Fruit fly (Drosophila melanogaster): Measurements from ENCODE around the gene Spn.

Spn gene

dm6 chr3L:2475564-2476260, 78.4 kb downstream of the Spn start, which contains the start of gene CG16762 (continued):
- TF ChIP-seq CG34224 (GFP tag; IDR thresholded peaks at IDR 0.05; ENCODE audit: partially characterized antibody) (no peak), sob (GFP tag; IDR thresholded peaks at IDR 0.05) (peak; percentile 27; the same call in 1 of the 2 replicates), salm (tag; optimal IDR thresholded peaks at IDR 0.05) (peak; percentile 53), CG8924 (tag; optimal IDR thresholded peaks at IDR 0.05) (peak; percentile 36), CG34376 (GFP tag; optimal IDR thresholded peaks at IDR 0.05) (no peak), jumu (GFP tag; optimal IDR thresholded peaks at IDR 0.05) (no peak), CG1529 (GFP tag; optimal IDR thresholded peaks at IDR 0.05) (peak; percentile 60), nom (GFP tag; optimal IDR thresholded peaks at IDR 0.05) (no peak), da (GFP tag; optimal IDR thresholded peaks at IDR 0.05) (no peak), Fer1 (GFP tag; optimal IDR thresholded peaks at IDR 0.05) (peak; percentile 75), CG17568 (GFP tag; optimal IDR thresholded peaks at IDR 0.05) (peak; percentile 78), Taf1 (GFP tag; IDR thresholded peaks at IDR 0.05) (no peak), sna (GFP tag; IDR thresholded peaks at IDR 0.05; ENCODE audit: partially characterized antibody) (no peak), CG2129 (GFP tag; IDR thresholded peaks at IDR 0.05; ENCODE audit: partially characterized antibody) (no peak), ind (GFP tag; optimal IDR thresholded peaks at IDR 0.05) (no peak), Ssrp (tag; optimal IDR thresholded peaks at IDR 0.05) (no peak), CG9609 (GFP tag; optimal IDR thresholded peaks at IDR 0.05) (peak; percentile 30), vfl (GFP tag; optimal IDR thresholded peaks at IDR 0.05) (no peak), fd3F (GFP tag; optimal IDR thresholded peaks at IDR 0.05) (peak; percentile 35), cato (GFP tag; optimal IDR thresholded peaks at IDR 0.05; ENCODE audit: borderline replicate concordance) (no peak), zen2 (GFP tag; IDR thresholded peaks at IDR 0.05; ENCODE audit: partially characterized antibody) (no peak), schlank (tag; optimal IDR thresholded peaks at IDR 0.05) (peak; percentile 49), CG30020 (tag; optimal IDR thresholded peaks at IDR 0.05) (no peak), NFAT (GFP tag; IDR thresholded peaks at IDR 0.05) (no peak), pho (GFP tag; optimal IDR thresholded peaks at IDR 0.05) (peak; percentile 40), CG13894 (tag; optimal IDR thresholded peaks at IDR 0.05) (peak; percentile 8), CG33213 (GFP tag; optimal IDR thresholded peaks at IDR 0.05) (peak; percentile 73), gcm2 (GFP tag; optimal IDR thresholded peaks at IDR 0.05) (no peak), CG3065 (GFP tag; optimal IDR thresholded peaks at IDR 0.05) (no peak), CG13624 (GFP tag; optimal IDR thresholded peaks at IDR 0.05) (no peak), CG2712 (tag; optimal IDR thresholded peaks at IDR 0.05) (peak; percentile 43), CrebB (tag; optimal IDR thresholded peaks at IDR 0.05) (peak; percentile 37), lola (GFP tag; optimal IDR thresholded peaks at IDR 0.05) (peak in 1 of 3 experiments; percentile 38), BEAF-32 (GFP tag; optimal IDR thresholded peaks at IDR 0.05) (no peak), Opbp (GFP tag; IDR thresholded peaks at IDR 0.05; ENCODE audit: partially characterized antibody) (no peak), CG11560 (tag; IDR thresholded peaks at IDR 0.05) (no peak), CG8290 (GFP tag; optimal IDR thresholded peaks at IDR 0.05) (no peak), CG8290 (tag; optimal IDR thresholded peaks at IDR 0.05) (peak in 1 of 2 experiments; percentile 71), usp (GFP tag; optimal IDR thresholded peaks at IDR 0.05) (no peak), CG12391 (tag; optimal IDR thresholded peaks at IDR 0.05) (peak; percentile 25), CG15011 (GFP tag; optimal IDR thresholded peaks at IDR 0.05) (peak; percentile 75), CG16815 (GFP tag; optimal IDR thresholded peaks at IDR 0.05) (no peak), HLH3B (GFP tag; IDR thresholded peaks at IDR 0.05) (peak; percentile 47; the same call in 1 of the 2 replicates), CG6791 (GFP tag; IDR thresholded peaks at IDR 0.05; ENCODE audit: partially characterized antibody) (no peak), al (GFP tag; IDR thresholded peaks at IDR 0.05) (no peak), Optix (GFP tag; IDR thresholded peaks at IDR 0.05) (no peak), CG11696 (GFP tag; IDR thresholded peaks at IDR 0.05) (no peak), CG2889 (GFP tag; IDR thresholded peaks at IDR 0.05) (no peak), Spps (tag; optimal IDR thresholded peaks at IDR 0.05) (peak; percentile 10)
